Fruit fly (Drosophila melanogaster) whole organism, adult: ENCODE measurements around the gene Z600.

Source experiments
- CG33017 ChIP-seq: fragments of 200-800 bp; sonication (Bioruptor generic); optimal IDR thresholded peaks from 2 replicates; lab custom pipeline; 2018; ENCODE audit warnings: missing biosample characterization, mild to moderate bottlenecking, missing genetic modification characterization, moderate library complexity
- Hr96 ChIP-seq: fragments of 200-800 bp; sonication (Bioruptor generic); optimal IDR thresholded peaks from 2 replicates; lab custom pipeline; 2016; ENCODE audit warnings: missing biosample characterization, missing genetic modification characterization

dm6 chr3L:15508233-15508632 lies 628 bp upstream of the Z600 start, which contains the start of gene CG7841:
- peak; percentile 98 for TF ChIP-seq Hr96 (GFP tag; lab: Kevin White, UChicago)
- TF ChIP-seq CG33017 = peak; percentile 99
